Fruit fly (Drosophila melanogaster) whole organism, embryonic: ENCODE data around the gene Cpsf100.

Experiments used
- Ada2b ChIP-seq: fragments of 200-800 bp; sonication (Bioruptor generic); IDR thresholded peaks from 2 replicates; pipeline ENCODE4 v1.3.6; 2022; ENCODE audit warnings: missing biosample characterization, missing genetic modification characterization
- Aef1 ChIP-seq: fragments of 200-800 bp; sonication (Bioruptor generic); IDR thresholded peaks from 3 replicates; pipeline ENCODE4 v1.3.6; 2022; ENCODE audit warnings: missing biosample characterization, missing genetic modification characterization
- CG10543 ChIP-seq: fragments of 200-800 bp; sonication (Bioruptor generic); optimal IDR thresholded peaks from 3 replicates; lab custom pipeline; 2017; ENCODE audit warnings: missing biosample characterization, mild to moderate bottlenecking, missing genetic modification characterization, moderate library complexity
- CG10565 ChIP-seq: fragments of 200-800 bp; sonication (Bioruptor generic); optimal IDR thresholded peaks from 3 replicates; lab custom pipeline; 2016; ENCODE audit warnings: missing biosample characterization, mild to moderate bottlenecking, missing genetic modification characterization
- CG11093 ChIP-seq: fragments of 200-800 bp; sonication (Bioruptor generic); IDR thresholded peaks from 3 replicates; pipeline ENCODE4 v1.3.6; 2022; ENCODE audit warnings: missing biosample characterization, missing genetic modification characterization
- CG31365 ChIP-seq: fragments of 200-800 bp; sonication (Bioruptor generic); optimal IDR thresholded peaks from 2 replicates; lab custom pipeline; 2018; ENCODE audit warnings: missing biosample characterization, mild to moderate bottlenecking, missing genetic modification characterization
- CG31388 ChIP-seq: fragments of 200-800 bp; sonication (Bioruptor generic); optimal IDR thresholded peaks from 2 replicates; lab custom pipeline; 2016; ENCODE audit warnings: missing biosample characterization, missing genetic modification characterization
- CG34376 ChIP-seq: fragments of 200-800 bp; sonication (Bioruptor generic); optimal IDR thresholded peaks from 2 replicates; lab custom pipeline; 2018; ENCODE audit warnings: missing biosample characterization, mild to moderate bottlenecking, missing genetic modification characterization
- CG6654 ChIP-seq: fragments of 200-800 bp; sonication (Bioruptor generic); optimal IDR thresholded peaks from 2 replicates; lab custom pipeline; 2017; ENCODE audit warnings: missing biosample characterization, mild to moderate bottlenecking, missing genetic modification characterization
- CG6854 ChIP-seq: fragments of 200-800 bp; sonication (Bioruptor generic); optimal IDR thresholded peaks from 3 replicates; lab custom pipeline; 2017; ENCODE audit warnings: missing biosample characterization, mild to moderate bottlenecking, missing genetic modification characterization
- CG7357 ChIP-seq: fragments of 200-800 bp; sonication (Bioruptor generic); IDR thresholded peaks from 3 replicates; pipeline ENCODE4 v1.3.6; 2022; ENCODE audit warnings: missing biosample characterization, missing genetic modification characterization
- CG7963 ChIP-seq: fragments of 200-800 bp; sonication (Bioruptor generic); IDR thresholded peaks from 3 replicates; pipeline ENCODE4 v1.3.6; 2022; ENCODE audit warnings: missing biosample characterization, missing genetic modification characterization; ENCODE audit not compliant: partially characterized antibody
- CG8359 ChIP-seq: fragments of 200-800 bp; sonication (Bioruptor generic); optimal IDR thresholded peaks from 2 replicates; lab custom pipeline; 2017; ENCODE audit warnings: missing biosample characterization, mild to moderate bottlenecking, missing genetic modification characterization, borderline replicate concordance
- CG8388 ChIP-seq: fragments of 200-800 bp; sonication (Bioruptor generic); optimal IDR thresholded peaks from 2 replicates; lab custom pipeline; 2019; ENCODE audit warnings: missing biosample characterization, mild to moderate bottlenecking, missing genetic modification characterization, moderate library complexity
- CG9609 ChIP-seq: fragments of 200-800 bp; sonication (Bioruptor generic); optimal IDR thresholded peaks from 3 replicates; lab custom pipeline; 2016; ENCODE audit warnings: missing biosample characterization, missing genetic modification characterization
- CkIIα-i1 ChIP-seq: fragments of 200-800 bp; sonication (Bioruptor generic); IDR thresholded peaks from 2 replicates; pipeline ENCODE4 v1.3.6; 2022; ENCODE audit warnings: missing biosample characterization, missing genetic modification characterization
- CrebB ChIP-seq: fragments of 200-800 bp; sonication (Bioruptor generic); optimal IDR thresholded peaks from 3 replicates; lab custom pipeline; 2018; ENCODE audit warnings: missing biosample characterization, mild to moderate bottlenecking, missing genetic modification characterization
- Dad ChIP-seq: fragments of 200-800 bp; sonication (Bioruptor generic); optimal IDR thresholded peaks from 3 replicates; lab custom pipeline; 2016; ENCODE audit warnings: missing biosample characterization, missing genetic modification characterization
- Dip3 ChIP-seq: fragments of 200-800 bp; sonication (Bioruptor generic); optimal IDR thresholded peaks from 3 replicates; lab custom pipeline; 2016; ENCODE audit warnings: missing biosample characterization, missing genetic modification characterization
- HHEX ChIP-seq: fragments of 200-800 bp; sonication (Bioruptor generic); optimal IDR thresholded peaks from 3 replicates; lab custom pipeline; 2017; ENCODE audit warnings: missing biosample characterization, mild to moderate bottlenecking, missing genetic modification characterization, missing genetic modification reagents
- Mrtf ChIP-seq: fragments of 200-800 bp; sonication (Bioruptor generic); IDR thresholded peaks from 3 replicates; pipeline ENCODE4 v1.3.6; 2022; ENCODE audit warnings: missing biosample characterization, missing genetic modification characterization
- NC2β ChIP-seq: fragments of 200-800 bp; sonication (Bioruptor generic); optimal IDR thresholded peaks from 2 replicates; lab custom pipeline; 2016; ENCODE audit warnings: missing biosample characterization, missing genetic modification characterization
- Scr ChIP-seq: fragments of 200-800 bp; sonication (Bioruptor generic); IDR thresholded peaks from 2 replicates; pipeline ENCODE4 v1.3.6; 2022; ENCODE audit warnings: missing biosample characterization, missing genetic modification characterization; ENCODE audit not compliant: partially characterized antibody
- TFAM ChIP-seq: fragments of 200-800 bp; sonication (Bioruptor generic); optimal IDR thresholded peaks from 2 replicates; lab custom pipeline; 2017; ENCODE audit warnings: missing biosample characterization, missing genetic modification characterization, inconsistent platforms
- Trl ChIP-seq, 3 experiments: fragments of >200 bp in 2 of 3; fragments of 200-800 bp in 1 of 3; sonication (Bioruptor generic) in 1 of 3; optimal IDR thresholded peaks; 2 replicates in 1 of 3; 3 replicates in 2 of 3; lab custom pipeline; 2016 to 2017; ENCODE audit warnings: missing biosample characterization in 1 of 3, missing genetic modification characterization in 1 of 3
- YL-1 ChIP-seq: fragments of 200-800 bp; sonication (Bioruptor generic); optimal IDR thresholded peaks from 3 replicates; lab custom pipeline; 2017; ENCODE audit warnings: missing biosample characterization, mild to moderate bottlenecking, missing genetic modification characterization
- ap ChIP-seq: fragments of 200-800 bp; sonication (Bioruptor generic); IDR thresholded peaks from 2 replicates; pipeline ENCODE4 v1.3.6; 2022; ENCODE audit warnings: missing biosample characterization, missing genetic modification characterization
- ara ChIP-seq: fragments of 200-800 bp; sonication (Bioruptor generic); IDR thresholded peaks from 2 replicates; pipeline ENCODE4 v1.3.6; 2022; ENCODE audit warnings: missing biosample characterization, missing genetic modification characterization
- bab2 ChIP-seq: fragments of 200-800 bp; sonication (Bioruptor generic); optimal IDR thresholded peaks from 2 replicates; lab custom pipeline; 2016; ENCODE audit warnings: missing biosample characterization, missing genetic modification characterization
- chinmo ChIP-seq: fragments of 200-800 bp; sonication (Bioruptor generic); IDR thresholded peaks from 4 replicates; pipeline ENCODE4 v1.3.6; 2022; ENCODE audit warnings: missing biosample characterization, missing genetic modification characterization; ENCODE audit not compliant: partially characterized antibody
- fru ChIP-seq: fragments of >200 bp; optimal IDR thresholded peaks from 2 replicates; lab custom pipeline; 2017
- gce ChIP-seq: fragments of 200-800 bp; sonication (Bioruptor generic); IDR thresholded peaks from 3 replicates; pipeline ENCODE4 v1.3.6; 2022; ENCODE audit warnings: missing biosample characterization, missing genetic modification characterization
- gfzf ChIP-seq: fragments of 200-800 bp; sonication (Bioruptor generic); optimal IDR thresholded peaks from 2 replicates; lab custom pipeline; 2016; ENCODE audit warnings: missing biosample characterization, mild to moderate bottlenecking, missing genetic modification characterization, moderate library complexity
- hb ChIP-seq: fragments of 200-800 bp; sonication (Bioruptor generic); IDR thresholded peaks from 3 replicates; pipeline ENCODE4 v1.3.6; 2022; ENCODE audit warnings: missing biosample characterization, missing genetic modification characterization; ENCODE audit not compliant: partially characterized antibody
- lbe ChIP-seq: fragments of 200-800 bp; sonication (Bioruptor generic); optimal IDR thresholded peaks from 2 replicates; lab custom pipeline; 2016; ENCODE audit warnings: missing biosample characterization, mild to moderate bottlenecking, missing genetic modification characterization
- lilli ChIP-seq: fragments of 200-800 bp; sonication (Bioruptor generic); optimal IDR thresholded peaks from 3 replicates; lab custom pipeline; 2016; ENCODE audit warnings: missing biosample characterization, missing genetic modification characterization
- lola ChIP-seq, 3 experiments: fragments of >200 bp in 2 of 3; fragments of 200-800 bp in 1 of 3; sonication (Bioruptor generic) in 1 of 3; optimal IDR thresholded peaks; 2 replicates each; lab custom pipeline; 2017 to 2019; ENCODE audit warnings: missing biosample characterization in 3 of 3, missing genetic modification characterization in 3 of 3, mild to moderate bottlenecking in 1 of 3, moderate library complexity in 1 of 3
- odd ChIP-seq: fragments of 200-800 bp; sonication (Bioruptor generic); optimal IDR thresholded peaks from 2 replicates; lab custom pipeline; 2017; ENCODE audit warnings: missing biosample characterization, mild to moderate bottlenecking, missing genetic modification characterization
- onecut ChIP-seq: fragments of 200-800 bp; sonication (Bioruptor generic); IDR thresholded peaks from 2 replicates; pipeline ENCODE4 v1.3.6; 2022; ENCODE audit warnings: missing biosample characterization, missing genetic modification characterization
- row ChIP-seq: fragments of 200-800 bp; sonication (Bioruptor generic); IDR thresholded peaks from 3 replicates; pipeline ENCODE4 v1.3.6; 2022; ENCODE audit warnings: missing biosample characterization, missing genetic modification characterization
- sc ChIP-seq, 3 experiments: fragments of >200 bp in 2 of 3; fragments of 200-800 bp in 1 of 3; sonication (Bioruptor generic) in 1 of 3; optimal IDR thresholded peaks; 2 replicates in 2 of 3; 3 replicates in 1 of 3; lab custom pipeline; 2017; ENCODE audit warnings: mild to moderate bottlenecking in 1 of 3, missing biosample characterization in 1 of 3, missing genetic modification characterization in 1 of 3, missing genetic modification reagents in 1 of 3
- sim ChIP-seq: fragments of 200-800 bp; sonication (Bioruptor generic); IDR thresholded peaks from 2 replicates; pipeline ENCODE4 v1.3.6; 2022; ENCODE audit warnings: missing biosample characterization, missing genetic modification characterization
- slou ChIP-seq: fragments of 200-800 bp; sonication (Bioruptor generic); optimal IDR thresholded peaks from 3 replicates; lab custom pipeline; 2016; ENCODE audit warnings: missing biosample characterization, missing genetic modification characterization
- sqz ChIP-seq: fragments of 200-800 bp; sonication (Bioruptor generic); optimal IDR thresholded peaks from 3 replicates; lab custom pipeline; 2018; ENCODE audit warnings: missing biosample characterization, mild to moderate bottlenecking, missing genetic modification characterization
- tin ChIP-seq: fragments of 200-800 bp; sonication (Bioruptor generic); optimal IDR thresholded peaks from 3 replicates; lab custom pipeline; 2016; ENCODE audit warnings: missing biosample characterization, missing genetic modification characterization
- tx ChIP-seq: fragments of 200-800 bp; sonication (Bioruptor generic); optimal IDR thresholded peaks from 2 replicates; lab custom pipeline; 2016; ENCODE audit warnings: missing biosample characterization, missing genetic modification characterization
- wor ChIP-seq: fragments of 200-800 bp; sonication (Bioruptor generic); IDR thresholded peaks from 2 replicates; pipeline ENCODE4 v1.3.6; 2022; ENCODE audit warnings: missing biosample characterization, missing genetic modification characterization
- zen ChIP-seq: fragments of 200-800 bp; sonication (Bioruptor generic); optimal IDR thresholded peaks from 3 replicates; lab custom pipeline; 2018; ENCODE audit warnings: missing biosample characterization, mild to moderate bottlenecking, missing genetic modification characterization, moderate library complexity

Cpsf100 gene

dm6 chr3R:29083459-29084457 lies 49.4 kb downstream of the Cpsf100 start (continued):
- TF ChIP-seq lilli (GFP tag; lab: Kevin White, UChicago) = no peak
- TF ChIP-seq ap (GFP tag; lab: Robert Waterston, UW) = no peak
- TF ChIP-seq CG34376 (GFP tag; lab: Kevin White, UChicago) = no peak
- TF ChIP-seq zen (tag; lab: Kevin White, UChicago) = peak; percentile 1
- TF ChIP-seq Aef1 = no peak
- no peak for TF ChIP-seq sqz
- TF ChIP-seq sc (optimal IDR thresholded peaks at IDR 0.05; lab: Kevin White, UChicago) = no peak
- TF ChIP-seq sc (GFP tag; optimal IDR thresholded peaks at IDR 0.05; lab: Kevin White, UChicago) = peak; percentile 6
- TF ChIP-seq Dad = no peak
- no peak for TF ChIP-seq CG10565 (GFP tag; lab: Kevin White, UChicago)
- no peak for TF ChIP-seq lbe (GFP tag; lab: Kevin White, UChicago)
- no peak for TF ChIP-seq slou
- peak; percentile 20; the same call in 1 of the 2 replicates for TF ChIP-seq onecut (GFP tag; lab: Robert Waterston, UW)
- no peak for TF ChIP-seq Mrtf
- no peak for TF ChIP-seq CG7357 (GFP tag; lab: Robert Waterston, UW)
- 0 out of 3 replicates have a peak, but pooled peaks have one; percentile 8 for TF ChIP-seq row
- TF ChIP-seq wor (GFP tag; lab: Robert Waterston, UW) = no peak
- TF ChIP-seq odd (GFP tag; lab: Kevin White, UChicago) = peak; percentile 10
- TF ChIP-seq YL-1 (GFP tag; lab: Kevin White, UChicago) = no peak
- no peak for TF ChIP-seq CG31388 (GFP tag; lab: Kevin White, UChicago)
- TF ChIP-seq ara = no peak
- TF ChIP-seq Trl (optimal IDR thresholded peaks at IDR 0.05; lab: Kevin White, UChicago) = no peak
- no peak for TF ChIP-seq Trl (GFP tag; optimal IDR thresholded peaks at IDR 0.05; lab: Kevin White, UChicago)
- TF ChIP-seq fru (lab: Kevin White, UChicago) = no peak
- TF ChIP-seq NC2β = no peak
- TF ChIP-seq lola (GFP tag; optimal IDR thresholded peaks at IDR 0.05; lab: Kevin White, UChicago) = peak in 1 of 3 experiments; percentile 8
- no peak for TF ChIP-seq CG9609
- TF ChIP-seq CrebB (tag; lab: Kevin White, UChicago) = peak; percentile 17
- TF ChIP-seq CG8388 (GFP tag; lab: Kevin White, UChicago) = no peak
- peak; percentile 1 for TF ChIP-seq CG31365 (tag; lab: Kevin White, UChicago)
- no peak for TF ChIP-seq CG11093 (GFP tag; lab: Robert Waterston, UW)
- TF ChIP-seq gfzf (GFP tag; lab: Kevin White, UChicago) = no peak
- TF ChIP-seq HHEX (GFP tag; lab: Kevin White, UChicago) = peak; percentile 14
- no peak for TF ChIP-seq sim
- no peak for TF ChIP-seq hb (GFP tag; lab: Robert Waterston, UW)
- no peak for TF ChIP-seq CG6854
- no peak for TF ChIP-seq Ada2b (GFP tag; lab: Robert Waterston, UW)
- TF ChIP-seq CkIIα-i1 (GFP tag; lab: Robert Waterston, UW) = no peak
- TF ChIP-seq CG6654 (GFP tag; lab: Kevin White, UChicago) = no peak
- no peak for TF ChIP-seq tx (GFP tag; lab: Kevin White, UChicago)
- TF ChIP-seq Scr (GFP tag; lab: Robert Waterston, UW) = no peak
- no peak for TF ChIP-seq chinmo (GFP tag; lab: Robert Waterston, UW)
- TF ChIP-seq TFAM = no peak
- TF ChIP-seq bab2 = peak; percentile 46
- no peak for TF ChIP-seq tin (GFP tag; lab: Kevin White, UChicago)
- TF ChIP-seq CG8359 (GFP tag; lab: Kevin White, UChicago) = no peak
- TF ChIP-seq CG10543 (GFP tag; lab: Kevin White, UChicago) = no peak
- TF ChIP-seq Dip3 (GFP tag; lab: Kevin White, UChicago) = no peak
- no peak for TF ChIP-seq CG7963 (GFP tag; lab: Robert Waterston, UW)
- TF ChIP-seq gce (GFP tag; lab: Robert Waterston, UW) = 0 out of 3 replicates have a peak, but pooled peaks have one; percentile 40
